Worm (Caenorhabditis elegans) whole organism, early embryonic: ENCODE measurements around the gene ZK353.9.

Experiments used
- B0310.2 ChIP-seq: sonication (generic microtip); optimal IDR thresholded peaks from 2 replicates; lab custom pipeline; 2016; ENCODE audit warnings: mild to moderate bottlenecking, missing genetic modification characterization, missing compliant biosample characterization
- ama-1 ChIP-seq: fragments of 150-350 bp; optimal IDR thresholded peaks from 2 replicates; lab custom pipeline; 2014
- ets-7 ChIP-seq: sonication (generic microtip); optimal IDR thresholded peaks from 2 replicates; lab custom pipeline; 2016; ENCODE audit warnings: missing genotype, missing genetic modification characterization, missing compliant biosample characterization
- scrt-1 ChIP-seq: fragments of 200-800 bp; sonication (Bioruptor generic); IDR thresholded peaks from 2 replicates; pipeline ENCODE4 v1.3.6; 2022; ENCODE audit warnings: missing genetic modification characterization, missing compliant biosample characterization
- tbx-11 ChIP-seq: fragments of 200-800 bp; sonication (Bioruptor generic); IDR thresholded peaks from 2 replicates; pipeline ENCODE4 v1.3.6; 2022; ENCODE audit warnings: missing genetic modification characterization, missing compliant biosample characterization

DNA sequence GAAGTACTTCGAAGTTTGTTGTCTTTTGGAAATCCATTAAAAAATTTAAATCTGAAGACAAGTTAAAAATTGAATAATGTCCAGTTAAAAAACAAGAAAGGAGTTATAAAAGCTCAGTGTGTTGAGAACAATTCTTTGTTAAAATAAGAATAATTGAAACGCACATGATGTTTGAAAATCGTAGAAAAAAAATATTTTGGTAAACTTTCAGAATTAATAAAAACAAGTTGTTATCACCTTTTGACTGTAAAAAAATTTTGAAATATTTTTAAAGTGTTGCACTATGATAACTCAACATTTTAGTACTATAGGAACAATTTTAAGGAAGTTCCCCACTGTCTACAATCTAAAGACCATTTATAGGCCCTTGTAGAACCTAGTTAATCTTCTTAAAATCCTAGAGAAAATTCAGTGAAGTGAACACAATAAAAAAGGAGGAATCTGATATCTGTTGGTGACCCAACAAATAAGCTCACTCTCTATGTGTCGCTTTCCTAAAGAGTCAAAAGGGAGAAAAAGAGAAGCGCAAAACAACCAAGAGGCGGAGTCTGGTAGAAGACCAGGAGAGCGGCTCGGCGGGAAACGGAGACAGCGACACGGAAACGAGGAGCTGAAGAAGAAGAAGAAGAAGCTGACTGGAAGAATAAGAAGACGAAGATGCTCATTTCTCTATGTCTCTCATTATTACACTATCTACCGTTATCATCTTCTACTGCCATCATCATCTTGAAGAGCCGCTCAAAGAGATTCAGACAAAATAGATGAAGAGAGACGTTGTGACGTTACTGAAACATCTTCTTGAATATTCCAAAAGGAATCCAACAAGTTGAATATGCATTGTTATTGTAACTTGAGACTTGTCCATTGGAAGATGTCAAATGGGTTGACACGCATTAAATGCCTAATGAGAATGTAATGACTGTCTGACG lies 14.7 kb upstream of the ZK353.9 start, which contains the start of gene ZK353.10:
- TF ChIP-seq ama-1 (lab: Kevin White, UChicago), result no peak
- no peak for TF ChIP-seq scrt-1
- no peak for TF ChIP-seq ets-7 (tag; lab: Kevin White, UChicago)
- TF ChIP-seq B0310.2 (tag; lab: Kevin White, UChicago), result no peak
- no peak for TF ChIP-seq tbx-11 (GFP tag; lab: Robert Waterston, UW)
